Fruit fly (Drosophila melanogaster) whole organism, embryonic: ENCODE measurements around the gene CG15880.

Source experiments
- Aef1 ChIP-seq: fragments of 200-800 bp; sonication (Bioruptor generic); IDR thresholded peaks from 3 replicates; pipeline ENCODE4 v1.3.6; 2022; ENCODE audit warnings: missing biosample characterization, missing genetic modification characterization
- Atf3 ChIP-seq: fragments of 200-800 bp; sonication (Bioruptor generic); optimal IDR thresholded peaks from 3 replicates; lab custom pipeline; 2016; ENCODE audit warnings: missing biosample characterization, missing genetic modification characterization
- CG11247 ChIP-seq: fragments of 200-800 bp; sonication (Bioruptor generic); IDR thresholded peaks from 2 replicates; pipeline ENCODE4 v1.3.6; 2022; ENCODE audit warnings: missing biosample characterization, missing genetic modification characterization
- CG13123 ChIP-seq: fragments of 200-800 bp; sonication (Bioruptor generic); optimal IDR thresholded peaks from 2 replicates; lab custom pipeline; 2016; ENCODE audit warnings: missing biosample characterization, missing genetic modification characterization
- CG15479 ChIP-seq: fragments of 200-800 bp; sonication (Bioruptor generic); optimal IDR thresholded peaks from 3 replicates; lab custom pipeline; 2019; ENCODE audit warnings: missing biosample characterization, mild to moderate bottlenecking, missing genetic modification characterization, moderate library complexity
- CG16813 ChIP-seq: fragments of 200-800 bp; sonication (Bioruptor generic); IDR thresholded peaks from 3 replicates; pipeline ENCODE4 v1.3.6; 2022; ENCODE audit warnings: missing biosample characterization, missing genetic modification characterization; ENCODE audit not compliant: partially characterized antibody
- CG1832 ChIP-seq: fragments of 200-800 bp; sonication (Bioruptor generic); optimal IDR thresholded peaks from 2 replicates; lab custom pipeline; 2017; ENCODE audit warnings: missing biosample characterization, mild to moderate bottlenecking, missing genetic modification characterization, inconsistent platforms
- CG2120 ChIP-seq: fragments of 200-800 bp; sonication (Bioruptor generic); optimal IDR thresholded peaks from 3 replicates; lab custom pipeline; 2016; ENCODE audit warnings: missing biosample characterization, missing genetic modification characterization
- CG2199 ChIP-seq: fragments of 200-800 bp; sonication (Bioruptor generic); IDR thresholded peaks from 3 replicates; pipeline ENCODE4 v1.3.6; 2022; ENCODE audit warnings: missing biosample characterization, missing genetic modification characterization
- CG2678 ChIP-seq: fragments of 200-800 bp; sonication (Bioruptor generic); optimal IDR thresholded peaks from 3 replicates; lab custom pipeline; 2019; ENCODE audit warnings: missing biosample characterization, mild to moderate bottlenecking, missing genetic modification characterization, moderate library complexity
- CG6689 ChIP-seq: fragments of 200-800 bp; sonication (Bioruptor generic); IDR thresholded peaks from 2 replicates; pipeline ENCODE4 v1.3.6; 2022; ENCODE audit warnings: missing biosample characterization, missing genetic modification characterization
- Deaf1 ChIP-seq: fragments of 200-800 bp; optimal IDR thresholded peaks from 3 replicates; lab custom pipeline; 2019; ENCODE audit warnings: missing biosample characterization, mild to moderate bottlenecking, missing genetic modification characterization, moderate library complexity
- Dek ChIP-seq: fragments of 200-800 bp; sonication (Bioruptor generic); optimal IDR thresholded peaks from 3 replicates; lab custom pipeline; 2019; ENCODE audit warnings: missing biosample characterization, mild to moderate bottlenecking, missing genetic modification characterization, moderate library complexity
- Dll ChIP-seq: fragments of 200-800 bp; sonication (Bioruptor generic); IDR thresholded peaks from 4 replicates; pipeline ENCODE4 v1.3.6; 2022; ENCODE audit warnings: missing biosample characterization, missing genetic modification characterization; ENCODE audit not compliant: partially characterized antibody
- GATAe ChIP-seq: fragments of 200-800 bp; sonication (Bioruptor generic); conservative IDR thresholded peaks from 2 replicates; pipeline ENCODE4 v1.3.6; 2022; ENCODE audit warnings: missing biosample characterization, missing genetic modification characterization
- Hr3 ChIP-seq: fragments of 200-800 bp; sonication (Bioruptor generic); optimal IDR thresholded peaks from 3 replicates; lab custom pipeline; 2016; ENCODE audit warnings: missing biosample characterization, missing genetic modification characterization
- MBD-R2 ChIP-seq: fragments of 200-800 bp; sonication (Bioruptor generic); IDR thresholded peaks from 2 replicates; pipeline ENCODE4 v1.3.6; 2022; ENCODE audit warnings: missing biosample characterization, missing genetic modification characterization
- Meics ChIP-seq: fragments of 200-800 bp; sonication (Bioruptor generic); optimal IDR thresholded peaks from 2 replicates; lab custom pipeline; 2017; ENCODE audit warnings: missing biosample characterization, mild to moderate bottlenecking, missing genetic modification characterization
- Mes4 ChIP-seq: fragments of 200-800 bp; sonication (Bioruptor generic); optimal IDR thresholded peaks from 2 replicates; lab custom pipeline; 2016; ENCODE audit warnings: missing biosample characterization, missing genetic modification characterization
- Nf-YB ChIP-seq: fragments of 200-800 bp; sonication (Bioruptor generic); optimal IDR thresholded peaks from 3 replicates; lab custom pipeline; 2019; ENCODE audit warnings: missing biosample characterization, mild to moderate bottlenecking, missing genetic modification characterization, moderate library complexity
- Spps ChIP-seq: fragments of 200-800 bp; sonication (Bioruptor generic); optimal IDR thresholded peaks from 2 replicates; lab custom pipeline; 2018; ENCODE audit warnings: missing biosample characterization, mild to moderate bottlenecking, missing genetic modification characterization
- Taf1 ChIP-seq: fragments of 200-800 bp; sonication (Bioruptor generic); IDR thresholded peaks from 2 replicates; pipeline ENCODE4 v1.3.6; 2022; ENCODE audit warnings: missing biosample characterization, missing genetic modification characterization
- bigmax ChIP-seq: fragments of 200-800 bp; sonication (Bioruptor generic); optimal IDR thresholded peaks from 2 replicates; lab custom pipeline; 2018; ENCODE audit warnings: missing biosample characterization, mild to moderate bottlenecking, missing genetic modification characterization
- bsh ChIP-seq, 2 experiments: fragments of 200-800 bp; sonication (Bioruptor generic); optimal IDR thresholded peaks; 2 replicates each; lab custom pipeline; 2017 to 2018; ENCODE audit warnings: mild to moderate bottlenecking in 2 of 2, missing biosample characterization in 2 of 2, missing genetic modification characterization in 2 of 2, moderate library complexity in 1 of 2
- btn ChIP-seq: fragments of 200-800 bp; sonication (Bioruptor generic); optimal IDR thresholded peaks from 2 replicates; lab custom pipeline; 2016; ENCODE audit warnings: missing biosample characterization, missing genetic modification characterization
- cg ChIP-seq: fragments of 200-800 bp; sonication (Bioruptor generic); optimal IDR thresholded peaks from 3 replicates; lab custom pipeline; 2019; ENCODE audit warnings: missing biosample characterization, mild to moderate bottlenecking, missing genetic modification characterization, moderate library complexity
- chn ChIP-seq: fragments of 200-800 bp; sonication (Bioruptor generic); optimal IDR thresholded peaks from 2 replicates; lab custom pipeline; 2016; ENCODE audit warnings: missing biosample characterization, missing genetic modification characterization
- dmrt11E ChIP-seq: fragments of 200-800 bp; sonication (Bioruptor generic); optimal IDR thresholded peaks from 3 replicates; lab custom pipeline; 2018; ENCODE audit warnings: missing biosample characterization, mild to moderate bottlenecking, missing genetic modification characterization, moderate library complexity
- dpn ChIP-seq, 2 experiments: fragments of 200-800 bp; sonication (Bioruptor generic); optimal IDR thresholded peaks; 3 replicates each; lab custom pipeline; 2016; ENCODE audit warnings: missing biosample characterization in 2 of 2, missing genetic modification characterization in 2 of 2
- emc ChIP-seq: fragments of 200-800 bp; sonication (Bioruptor generic); optimal IDR thresholded peaks from 2 replicates; lab custom pipeline; 2016; ENCODE audit warnings: missing biosample characterization, missing genetic modification characterization
- eyg ChIP-seq: fragments of 200-800 bp; sonication (Bioruptor generic); optimal IDR thresholded peaks from 3 replicates; lab custom pipeline; 2016; ENCODE audit warnings: missing biosample characterization, missing genetic modification characterization
- ftz-f1 ChIP-seq: fragments of 200-800 bp; sonication (Bioruptor generic); optimal IDR thresholded peaks from 2 replicates; lab custom pipeline; 2016; ENCODE audit warnings: missing biosample characterization, missing genetic modification characterization
- insv ChIP-seq, 2 experiments: fragments of 200-800 bp; sonication (Bioruptor generic); optimal IDR thresholded peaks; 3 replicates each; lab custom pipeline; 2016 to 2018; ENCODE audit warnings: missing biosample characterization in 2 of 2, missing genetic modification characterization in 2 of 2
- jigr1 ChIP-seq: fragments of 200-800 bp; sonication (Bioruptor generic); IDR thresholded peaks from 3 replicates; pipeline ENCODE4 v1.3.6; 2022; ENCODE audit warnings: missing biosample characterization, missing genetic modification characterization
- nerfin-2 ChIP-seq: fragments of 200-800 bp; sonication (Bioruptor generic); IDR thresholded peaks from 2 replicates; pipeline ENCODE4 v1.3.6; 2022; ENCODE audit warnings: missing biosample characterization, missing genetic modification characterization; ENCODE audit not compliant: partially characterized antibody
- p53 ChIP-seq: fragments of 200-800 bp; sonication (Bioruptor generic); optimal IDR thresholded peaks from 2 replicates; lab custom pipeline; 2016; ENCODE audit warnings: missing biosample characterization, missing genetic modification characterization
- pfk ChIP-seq: fragments of 200-800 bp; sonication (Bioruptor generic); optimal IDR thresholded peaks from 2 replicates; lab custom pipeline; 2018; ENCODE audit warnings: missing biosample characterization, mild to moderate bottlenecking, missing genetic modification characterization, moderate library complexity
- pros ChIP-seq: fragments of 200-800 bp; sonication (Bioruptor generic); optimal IDR thresholded peaks from 3 replicates; lab custom pipeline; 2019; ENCODE audit warnings: missing biosample characterization, mild to moderate bottlenecking, missing genetic modification characterization, moderate library complexity
- rib ChIP-seq: fragments of 200-800 bp; sonication (Bioruptor generic); IDR thresholded peaks from 2 replicates; pipeline ENCODE4 v1.3.6; 2022; ENCODE audit warnings: missing biosample characterization, missing genetic modification characterization
- sima ChIP-seq: fragments of 200-800 bp; sonication (Bioruptor generic); optimal IDR thresholded peaks from 2 replicates; lab custom pipeline; 2016; ENCODE audit warnings: missing biosample characterization, missing genetic modification characterization
- tgo ChIP-seq: fragments of 200-800 bp; sonication (Bioruptor generic); IDR thresholded peaks from 3 replicates; pipeline ENCODE4 v1.3.6; 2022; ENCODE audit warnings: missing biosample characterization, missing genetic modification characterization

Gene CG15880

dm6 chr2L:852647-853111 lies 34.9 kb upstream of the CG15880 start, which contains the start of the genes CG4291 and kraken (continued):
- TF ChIP-seq GATAe (GFP tag; lab: Robert Waterston, UW) (no peak), p53 (GFP tag; lab: Kevin White, UChicago) (peak; percentile 52), chn (GFP tag; lab: Kevin White, UChicago) (peak; percentile 67), bigmax (GFP tag; lab: Kevin White, UChicago) (no peak), rib (peak; percentile 57), insv (GFP tag; optimal IDR thresholded peaks at IDR 0.05; lab: Kevin White, UChicago) (peak in 1 of 2 experiments; percentile 12), CG1832 (no peak), Dll (GFP tag; lab: Robert Waterston, UW) (0 out of 4 replicates have a peak, but pooled peaks have one; percentile 37), Hr3 (peak; percentile 20), Meics (GFP tag; lab: Kevin White, UChicago) (peak; percentile 63), CG2199 (GFP tag; lab: Robert Waterston, UW) (peak; percentile 57; the same call in 1 of the 3 replicates), MBD-R2 (GFP tag; lab: Robert Waterston, UW) (peak; percentile 97), CG6689 (GFP tag; lab: Robert Waterston, UW) (peak; percentile 22; the same call in 1 of the 2 replicates), dmrt11E (tag; lab: Kevin White, UChicago) (peak; percentile 6), emc (GFP tag; lab: Kevin White, UChicago) (peak; percentile 26), ftz-f1 (GFP tag; lab: Kevin White, UChicago) (peak; percentile 57), sima (GFP tag; lab: Kevin White, UChicago) (no peak), Dek (tag; lab: Kevin White, UChicago) (peak; percentile 44), Aef1 (GFP tag; lab: Robert Waterston, UW) (peak; percentile 56), Taf1 (GFP tag; lab: Robert Waterston, UW) (0 out of 2 replicates have a peak, but pooled peaks have one; percentile 7), bsh (GFP tag; optimal IDR thresholded peaks at IDR 0.05; lab: Kevin White, UChicago) (peak in 1 of 2 experiments; percentile 41), pfk (GFP tag; lab: Kevin White, UChicago) (peak; percentile 25), CG2120 (peak; percentile 84), tgo (GFP tag; lab: Robert Waterston, UW) (peak; percentile 16; the same call in 1 of the 3 replicates), CG13123 (GFP tag; lab: Kevin White, UChicago) (no peak), jigr1 (GFP tag; lab: Robert Waterston, UW) (no peak), pros (GFP tag; lab: Kevin White, UChicago) (no peak), CG16813 (GFP tag; lab: Robert Waterston, UW) (peak; percentile 44; the same call in 2 of the 3 replicates), cg (GFP tag; lab: Kevin White, UChicago) (no peak), CG11247 (GFP tag; lab: Robert Waterston, UW) (peak; percentile 78), dpn (GFP tag; optimal IDR thresholded peaks at IDR 0.05; lab: Kevin White, UChicago) (peak; percentile 72 to 74), Atf3 (GFP tag; lab: Kevin White, UChicago) (peak; percentile 9), eyg (GFP tag; lab: Kevin White, UChicago) (peak; percentile 50), Spps (tag; lab: Kevin White, UChicago) (no peak), Mes4 (GFP tag; lab: Kevin White, UChicago) (no peak), btn (GFP tag; lab: Kevin White, UChicago) (no peak), CG2678 (tag; lab: Kevin White, UChicago) (peak; percentile 59), nerfin-2 (GFP tag; lab: Robert Waterston, UW) (0 out of 2 replicates have a peak, but pooled peaks have one; percentile 31), Deaf1 (tag; lab: Kevin White, UChicago) (peak; percentile 62), CG15479 (GFP tag; lab: Kevin White, UChicago) (peak; percentile 62), Nf-YB (GFP tag; lab: Kevin White, UChicago) (no peak)
- TF ChIP-seq, all 482 proteins: peak for 295
